Fruit fly (Drosophila melanogaster) whole organism, wandering third instar larva: ENCODE data around the gene repo.

Experiments
- Abd-B ChIP-seq: fragments of >200 bp; optimal IDR thresholded peaks from 2 replicates; lab custom pipeline; 2017; ENCODE audit warnings: missing biosample characterization, missing genetic modification characterization
- CG32264 ChIP-seq: fragments of 200-800 bp; sonication (Bioruptor generic); optimal IDR thresholded peaks from 2 replicates; lab custom pipeline; 2016; ENCODE audit warnings: missing biosample characterization, missing genetic modification characterization
- CG9705 ChIP-seq: fragments of 200-800 bp; sonication (Bioruptor generic); optimal IDR thresholded peaks from 2 replicates; lab custom pipeline; 2018; ENCODE audit warnings: missing biosample characterization, mild to moderate bottlenecking, missing genetic modification characterization
- CrebA ChIP-seq: fragments of 200-800 bp; sonication (Bioruptor generic); optimal IDR thresholded peaks from 2 replicates; lab custom pipeline; 2016; ENCODE audit warnings: missing biosample characterization, mild to moderate bottlenecking, missing genetic modification characterization, borderline replicate concordance
- Dfd ChIP-seq: fragments of >200 bp; optimal IDR thresholded peaks from 2 replicates; lab custom pipeline; 2017; ENCODE audit warnings: missing biosample characterization, missing genetic modification characterization
- Dif ChIP-seq: fragments of 200-275, 200-300 bp; sonication (Bioruptor generic); optimal IDR thresholded peaks from 2 replicates; lab custom pipeline; 2018; ENCODE audit warnings: missing biosample characterization, missing genetic modification characterization; ENCODE audit not compliant: partially characterized antibody
- GATAd ChIP-seq: sonication (Bioruptor generic); optimal IDR thresholded peaks from 2 replicates; lab custom pipeline; 2016; ENCODE audit warnings: missing biosample characterization, missing genetic modification characterization
- HLH106 ChIP-seq: fragments of 200-800 bp; optimal IDR thresholded peaks from 3 replicates; lab custom pipeline; 2019; ENCODE audit warnings: missing biosample characterization, mild to moderate bottlenecking, missing genetic modification characterization, moderate library complexity
- Hnf4 ChIP-seq: fragments of 200-800 bp; sonication (Bioruptor generic); optimal IDR thresholded peaks from 2 replicates; lab custom pipeline; 2016; ENCODE audit warnings: missing biosample characterization, mild to moderate bottlenecking, missing genetic modification characterization
- Hr78 ChIP-seq: fragments of >200 bp; optimal IDR thresholded peaks from 2 replicates; lab custom pipeline; 2017; ENCODE audit warnings: missing biosample characterization, missing genetic modification characterization
- Hr83 ChIP-seq: fragments of 200-300 bp; sonication (Bioruptor generic); optimal IDR thresholded peaks from 2 replicates; lab custom pipeline; 2016; ENCODE audit warnings: missing biosample characterization, mild to moderate bottlenecking, missing genetic modification characterization, moderate library complexity; ENCODE audit not compliant: poor library complexity, severe bottlenecking
- Jra ChIP-seq: sonication (Bioruptor generic); optimal IDR thresholded peaks from 2 replicates; lab custom pipeline; 2016; ENCODE audit warnings: missing biosample characterization, missing genetic modification characterization
- Mio ChIP-seq: sonication (Bioruptor generic); optimal IDR thresholded peaks from 2 replicates; lab custom pipeline; 2016; ENCODE audit warnings: missing biosample characterization, missing genetic modification characterization
- Myc ChIP-seq: fragments of >200 bp; optimal IDR thresholded peaks from 2 replicates; lab custom pipeline; 2017
- N ChIP-seq: fragments of >200 bp; optimal IDR thresholded peaks from 2 replicates; lab custom pipeline; 2018; ENCODE audit warnings: missing biosample characterization, missing external identifiers, missing genetic modification characterization
- OdsH ChIP-seq: fragments of 200-800 bp; sonication (Bioruptor generic); optimal IDR thresholded peaks from 2 replicates; lab custom pipeline; 2016; ENCODE audit warnings: missing biosample characterization, mild to moderate bottlenecking, missing genetic modification characterization
- Vsx2 ChIP-seq: fragments of 200-300, 225-300 bp; sonication (Bioruptor generic); optimal IDR thresholded peaks from 2 replicates; lab custom pipeline; 2018; ENCODE audit warnings: missing biosample characterization, missing genetic modification characterization; ENCODE audit not compliant: partially characterized antibody
- br ChIP-seq: fragments of 200-800 bp; sonication (Bioruptor generic); optimal IDR thresholded peaks from 2 replicates; lab custom pipeline; 2016; ENCODE audit warnings: missing biosample characterization, missing genetic modification characterization
- dl ChIP-seq, 2 experiments: fragments of 175-275, 200-275 bp in 1 of 2; fragments of 200-275 bp in 1 of 2; sonication (Bioruptor generic); optimal IDR thresholded peaks; lab custom pipeline; 2018; ENCODE audit warnings: mild to moderate bottlenecking in 2 of 2, missing biosample characterization in 2 of 2, missing genetic modification characterization in 2 of 2, moderate library complexity in 2 of 2; ENCODE audit not compliant: partially characterized antibody in 2 of 2, insufficient read depth in 1 of 2
- dmrt93B ChIP-seq: fragments of 200-800 bp; sonication (Bioruptor generic); optimal IDR thresholded peaks from 2 replicates; lab custom pipeline; 2018; ENCODE audit warnings: missing biosample characterization, mild to moderate bottlenecking, missing genetic modification characterization
- dsf ChIP-seq: sonication (Bioruptor generic); optimal IDR thresholded peaks from 2 replicates; lab custom pipeline; 2016; ENCODE audit warnings: missing biosample characterization, missing genetic modification characterization, borderline replicate concordance
- ey ChIP-seq: fragments of 200-800 bp; sonication (Bioruptor generic); optimal IDR thresholded peaks from 2 replicates; lab custom pipeline; 2016; ENCODE audit warnings: missing biosample characterization, missing genetic modification characterization
- foxo ChIP-seq, 2 experiments: fragments of 200-800 bp; sonication (Bioruptor generic); optimal IDR thresholded peaks; 2 replicates in 1 of 2; 3 replicates in 1 of 2; lab custom pipeline; 2016 to 2017; ENCODE audit warnings: missing biosample characterization in 2 of 2, missing genetic modification characterization in 2 of 2
- fru ChIP-seq: fragments of 200-800 bp; sonication (Bioruptor generic); optimal IDR thresholded peaks from 3 replicates; lab custom pipeline; 2016; ENCODE audit warnings: missing biosample characterization, mild to moderate bottlenecking, missing genetic modification characterization
- h ChIP-seq: fragments of 200-800 bp; sonication (Bioruptor generic); optimal IDR thresholded peaks from 3 replicates; lab custom pipeline; 2016; ENCODE audit warnings: missing biosample characterization, mild to moderate bottlenecking, missing genetic modification characterization
- jim ChIP-seq: fragments of 175-275, 200-325 bp; sonication (Bioruptor generic); optimal IDR thresholded peaks from 2 replicates; lab custom pipeline; 2016; ENCODE audit warnings: missing biosample characterization, mild to moderate bottlenecking, missing genetic modification characterization
- lola ChIP-seq: fragments of >200 bp; optimal IDR thresholded peaks from 2 replicates; lab custom pipeline; 2017; ENCODE audit warnings: missing biosample characterization, missing genetic modification characterization
- pan ChIP-seq: fragments of >200 bp; optimal IDR thresholded peaks from 2 replicates; lab custom pipeline; 2017
- psq ChIP-seq: fragments of 200-800 bp; sonication (Bioruptor generic); optimal IDR thresholded peaks from 3 replicates; lab custom pipeline; 2017; ENCODE audit warnings: missing biosample characterization, mild to moderate bottlenecking, missing genetic modification characterization, moderate library complexity
- rgr ChIP-seq: fragments of 200-800 bp; sonication (Bioruptor generic); optimal IDR thresholded peaks from 3 replicates; lab custom pipeline; 2016; ENCODE audit warnings: missing biosample characterization, mild to moderate bottlenecking, missing genetic modification characterization
- sage ChIP-seq: fragments of 200-800 bp; sonication (Bioruptor generic); optimal IDR thresholded peaks from 2 replicates; lab custom pipeline; 2016; ENCODE audit warnings: missing biosample characterization, mild to moderate bottlenecking, missing genetic modification characterization
- sv ChIP-seq: fragments of 200-800 bp; sonication (Bioruptor generic); optimal IDR thresholded peaks from 3 replicates; lab custom pipeline; 2016; ENCODE audit warnings: missing biosample characterization, missing genetic modification characterization
- tai ChIP-seq: sonication (Bioruptor generic); optimal IDR thresholded peaks from 2 replicates; lab custom pipeline; 2016; ENCODE audit warnings: missing biosample characterization, missing genetic modification characterization
- usp ChIP-seq: fragments of >200 bp; optimal IDR thresholded peaks from 2 replicates; lab custom pipeline; 2017; ENCODE audit warnings: missing biosample characterization, missing genetic modification characterization
- woc ChIP-seq: sonication (Bioruptor generic); optimal IDR thresholded peaks from 2 replicates; lab custom pipeline; 2016; ENCODE audit warnings: missing biosample characterization, mild to moderate bottlenecking, missing genetic modification characterization

repo gene

dm6 chr3R:18265275-18265674, 29.3 kb downstream of the repo start:
- TF ChIP-seq usp (GFP tag; lab: Kevin White, UChicago) (no peak), jim (no peak), foxo (GFP tag; optimal IDR thresholded peaks at IDR 0.05; lab: Kevin White, UChicago) (no peak), Myc (no peak), OdsH (GFP tag; lab: Kevin White, UChicago) (no peak), tai (GFP tag; lab: Kevin White, UChicago) (no peak), Hnf4 (GFP tag; lab: Kevin White, UChicago) (no peak), lola (GFP tag; lab: Kevin White, UChicago) (no peak), dl (GFP tag; optimal IDR thresholded peaks at IDR 0.05; lab: Kevin White, UChicago; ENCODE audit: insufficient read depth in 1 of 2, partially characterized antibody in 2 of 2) (no peak), Dfd (GFP tag; lab: Kevin White, UChicago) (no peak), HLH106 (no peak), sage (no peak), psq (GFP tag; lab: Kevin White, UChicago) (no peak), Hr83 (no peak), CrebA (no peak), ey (GFP tag; lab: Kevin White, UChicago) (no peak), fru (GFP tag; lab: Kevin White, UChicago) (no peak), sv (GFP tag; lab: Kevin White, UChicago) (no peak), dsf (GFP tag; lab: Kevin White, UChicago) (no peak)

DNA sequence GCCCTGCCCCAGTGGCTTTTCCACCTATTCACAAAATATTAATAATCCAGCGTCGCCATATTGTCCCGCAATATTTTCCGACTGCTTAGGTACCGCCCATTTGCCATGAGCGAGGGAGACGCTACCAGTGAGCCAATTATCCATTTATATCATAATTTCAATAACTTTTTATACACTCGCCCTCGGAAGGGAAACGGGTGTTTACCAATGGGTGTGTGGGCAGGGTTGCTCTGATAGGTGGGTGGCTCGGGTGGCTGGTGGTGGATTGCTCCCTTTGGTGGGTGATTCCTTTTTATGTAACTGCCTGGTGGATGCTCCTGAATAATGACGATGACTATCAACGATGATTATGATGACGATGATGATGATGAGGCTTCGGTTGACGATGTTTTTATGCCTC, 30.7 kb downstream of the repo start:
- TF ChIP-seq Vsx2 (GFP tag; lab: Kevin White, UChicago) (peak; percentile 44), Abd-B (GFP tag; lab: Kevin White, UChicago) (no peak)

dm6 chr3R:18267489-18267888, 31.5 kb downstream of the repo start, which contains the start of gene CG18599:
TSS of gene CG18599 (plus strand) at chr3R:18267789.
- TF ChIP-seq Dfd (GFP tag; lab: Kevin White, UChicago) (no peak), Myc (no peak), Hnf4 (GFP tag; lab: Kevin White, UChicago) (no peak), ey (GFP tag; lab: Kevin White, UChicago) (no peak), br (GFP tag; lab: Kevin White, UChicago) (no peak), dmrt93B (GFP tag; lab: Kevin White, UChicago) (no peak), Jra (no peak), N (GFP tag; lab: Kevin White, UChicago) (no peak), CrebA (no peak), woc (no peak), sage (no peak), Vsx2 (GFP tag; lab: Kevin White, UChicago) (no peak), fru (GFP tag; lab: Kevin White, UChicago) (no peak), Mio (GFP tag; lab: Kevin White, UChicago) (no peak), CG32264 (GFP tag; lab: Kevin White, UChicago) (no peak)
- TF ChIP-seq, all 38 proteins: peak for 0

DNA sequence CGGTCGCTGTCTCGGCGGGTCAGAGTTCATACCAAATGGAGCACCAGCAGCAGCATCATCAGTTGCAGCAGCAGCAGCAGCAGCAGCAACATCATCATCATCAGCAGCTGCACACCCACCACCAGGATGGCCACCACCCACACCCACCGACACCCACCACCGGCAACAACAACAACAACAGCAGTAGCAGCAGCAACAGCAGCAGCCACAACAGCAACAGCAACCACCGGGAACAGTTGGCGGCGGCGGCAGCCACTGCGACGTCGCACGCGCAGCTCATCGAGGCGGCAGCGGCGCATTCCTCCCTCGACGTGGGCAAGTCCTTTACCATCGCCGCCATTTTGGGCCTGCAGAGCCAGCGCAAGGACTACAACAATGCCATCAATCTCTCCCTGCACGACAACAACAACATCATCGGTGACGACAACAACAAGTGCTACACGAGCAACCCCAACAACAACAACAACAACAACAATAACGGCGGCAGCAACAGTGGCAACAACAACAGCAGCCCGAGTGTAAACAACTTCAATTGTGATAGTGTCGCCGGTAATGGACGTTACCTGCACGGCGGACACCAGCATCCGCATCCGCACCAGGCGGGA, 33.9 kb downstream of the repo start:
- TF ChIP-seq lola (GFP tag; lab: Kevin White, UChicago), result no peak
- TF ChIP-seq OdsH (GFP tag; lab: Kevin White, UChicago), result no peak
- peak; percentile 89 for TF ChIP-seq Dfd (GFP tag; lab: Kevin White, UChicago)

dm6 chr3R:18274328-18275098, 38.5 kb downstream of the repo start, which contains the start of the genes Vps39 and eIF1A:
TSS of gene Vps39 (minus strand) at chr3R:18274446.
TSS of gene eIF1A (plus strand) at chr3R:18274665.
- no peak for TF ChIP-seq CG32264 (GFP tag; lab: Kevin White, UChicago)
- TF ChIP-seq Hr78, result no peak
- no peak for TF ChIP-seq tai (GFP tag; lab: Kevin White, UChicago)
- TF ChIP-seq CrebA, result no peak
- TF ChIP-seq Hnf4 (GFP tag; lab: Kevin White, UChicago), result no peak
- no peak for TF ChIP-seq pan
- TF ChIP-seq br (GFP tag; lab: Kevin White, UChicago), result peak; percentile 47
- TF ChIP-seq lola (GFP tag; lab: Kevin White, UChicago), result no peak
- peak; percentile 16 for TF ChIP-seq ey (GFP tag; lab: Kevin White, UChicago)
- no peak for TF ChIP-seq psq (GFP tag; lab: Kevin White, UChicago)
- no peak for TF ChIP-seq Mio (GFP tag; lab: Kevin White, UChicago)
- TF ChIP-seq dmrt93B (GFP tag; lab: Kevin White, UChicago), result no peak
- no peak for TF ChIP-seq N (GFP tag; lab: Kevin White, UChicago)
- TF ChIP-seq GATAd (GFP tag; lab: Kevin White, UChicago), result no peak
- no peak for TF ChIP-seq rgr (GFP tag; lab: Kevin White, UChicago)
- no peak for TF ChIP-seq usp (GFP tag; lab: Kevin White, UChicago)
- no peak for TF ChIP-seq Abd-B (GFP tag; lab: Kevin White, UChicago)
- TF ChIP-seq Myc, result peak; percentile 13
- TF ChIP-seq CG9705 (GFP tag; lab: Kevin White, UChicago), result peak; percentile 17
- TF ChIP-seq Jra, result peak; percentile 69
- TF ChIP-seq Vsx2 (GFP tag; lab: Kevin White, UChicago), result no peak
- TF ChIP-seq sv (GFP tag; lab: Kevin White, UChicago), result peak; percentile 42
- no peak for TF ChIP-seq h
- TF ChIP-seq foxo (GFP tag; optimal IDR thresholded peaks at IDR 0.05; lab: Kevin White, UChicago), result peak in 1 of 2 experiments; percentile 36
- peak; percentile 39 for TF ChIP-seq fru (GFP tag; lab: Kevin White, UChicago)
- no peak for TF ChIP-seq dl (GFP tag; optimal IDR thresholded peaks at IDR 0.05; lab: Kevin White, UChicago; ENCODE audit: insufficient read depth in 1 of 2, partially characterized antibody in 2 of 2)
- TF ChIP-seq Dif (GFP tag; lab: Kevin White, UChicago), result no peak
- no peak for TF ChIP-seq HLH106
- TF ChIP-seq Dfd (GFP tag; lab: Kevin White, UChicago), result no peak
